Worm (Caenorhabditis elegans) whole organism, midembryonic: ENCODE measurements around the gene F09G8.10.

Experiments used
- T22C8.4 ChIP-seq: fragments of 200-800 bp; sonication (Bioruptor generic); IDR thresholded peaks from 2 replicates; pipeline ENCODE4 v1.3.6; 2022; ENCODE audit warnings: missing genetic modification characterization, missing compliant biosample characterization
- cog-1 ChIP-seq: sonication (generic microtip); optimal IDR thresholded peaks from 2 replicates; lab custom pipeline; 2016; ENCODE audit warnings: missing genetic modification characterization, missing compliant biosample characterization
- flt-1 ChIP-seq: fragments of 200-800 bp; sonication (Bioruptor generic); IDR thresholded peaks from 2 replicates; pipeline ENCODE4 v1.3.6; 2022; ENCODE audit warnings: missing genetic modification characterization, missing compliant biosample characterization
- klf-2 ChIP-seq: fragments of 200-800 bp; sonication (Bioruptor generic); conservative IDR thresholded peaks from 2 replicates; pipeline ENCODE4 v1.3.6; 2022; ENCODE audit warnings: missing genetic modification reagents, missing genetic modification characterization, missing compliant biosample characterization
- med-1 ChIP-seq: sonication (generic microtip); optimal IDR thresholded peaks from 2 replicates; lab custom pipeline; 2017; ENCODE audit warnings: missing genetic modification characterization, mild to moderate bottlenecking, missing compliant biosample characterization, antibody characterized with exemption, missing genetic modification reagents; ENCODE audit not compliant: insufficient read depth
- tab-1 ChIP-seq: fragments of 200-800 bp; sonication (Bioruptor generic); IDR thresholded peaks from 2 replicates; pipeline ENCODE4 v1.3.6; 2022; ENCODE audit warnings: missing genetic modification characterization, missing compliant biosample characterization
- ztf-23 ChIP-seq: fragments of 200-800 bp; sonication (Bioruptor generic); IDR thresholded peaks from 2 replicates; pipeline ENCODE4 v1.3.6; 2022; ENCODE audit warnings: missing genetic modification reagents, missing genetic modification characterization, missing compliant biosample characterization
- ztf-29 ChIP-seq: fragments of 200-800 bp; sonication (Bioruptor generic); IDR thresholded peaks from 2 replicates; pipeline ENCODE4 v1.3.6; 2022; ENCODE audit warnings: missing genetic modification reagents, missing genetic modification characterization, missing compliant biosample characterization

DNA sequence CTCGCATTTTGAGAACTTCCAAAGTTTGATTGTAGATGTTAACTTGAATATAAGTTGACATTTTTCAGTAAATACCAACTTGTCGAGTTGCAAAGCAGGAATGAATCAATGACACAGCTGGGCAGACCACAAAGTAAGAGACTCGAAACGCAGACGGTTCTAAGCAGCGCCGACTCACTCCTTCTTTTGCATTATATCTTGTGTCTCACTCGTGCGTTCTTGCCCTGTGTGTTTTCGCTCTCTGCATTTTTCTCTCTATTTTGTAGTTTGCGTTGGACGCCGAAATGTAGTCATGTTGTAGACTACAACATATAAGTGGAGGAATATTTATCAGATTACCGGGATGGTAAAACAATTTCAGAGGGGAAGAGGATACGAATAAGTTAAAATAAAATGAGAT, 29.2 kb downstream of the F09G8.10 start, which contains the start of gene C02F5.12:
- TF ChIP-seq cog-1 (tag; lab: Kevin White, UChicago) (no peak), ztf-23 (no peak), klf-2 (GFP tag; lab: Robert Waterston, UW) (no peak), tab-1 (GFP tag; lab: Robert Waterston, UW) (no peak), T22C8.4 (GFP tag; lab: Robert Waterston, UW) (no peak), flt-1 (GFP tag; lab: Robert Waterston, UW) (no peak), med-1 (no peak), ztf-29 (GFP tag; lab: Robert Waterston, UW) (no peak)
